Fruit fly (Drosophila melanogaster): ENCODE results near the gene Osbp.

dm6 chr3R:24968888-24969287, 30.9 kb upstream of the Osbp start:
- no peak for TF ChIP-seq ttk (optimal IDR thresholded peaks at IDR 0.05)
- TF ChIP-seq h (optimal IDR thresholded peaks at IDR 0.05), result no peak
- no peak for TF ChIP-seq insv (optimal IDR thresholded peaks at IDR 0.05)
- no peak for TF ChIP-seq Sin3A (optimal IDR thresholded peaks at IDR 0.05)
- TF ChIP-seq Myc (optimal IDR thresholded peaks at IDR 0.05), result no peak
- no peak for TF ChIP-seq psq (optimal IDR thresholded peaks at IDR 0.05)

Measured in Kc167 (cell line).